Fruit fly (Drosophila melanogaster): Measurements from ENCODE around the gene CG43088.

The CG43088 gene

dm6 chrX:14751162-14751561 is 49.0 kb downstream of the CG43088 start:
- no peak for TF ChIP-seq CTCF (optimal IDR thresholded peaks at IDR 0.05)
- TF ChIP-seq CG8478 (optimal IDR thresholded peaks at IDR 0.05) = no peak
